Fruit fly (Drosophila melanogaster) whole organism, embryonic: ENCODE results near the gene nAChRalpha6.
A peak's percentile ranks its signal among the peaks of the same experiment; 100 is the strongest.

ENCODE experiments used
- Atf-2 ChIP-seq: fragments of 200-800 bp; sonication (Bioruptor generic); optimal IDR thresholded peaks from 2 replicates; lab custom pipeline; 2016; ENCODE audit warnings: missing biosample characterization, missing genetic modification characterization
- Atf6 ChIP-seq: fragments of 200-800 bp; sonication (Bioruptor generic); IDR thresholded peaks from 2 replicates; pipeline ENCODE4 v1.3.6; 2022; ENCODE audit warnings: missing biosample characterization, missing genetic modification characterization
- BEAF-32 ChIP-seq: fragments of 200-800 bp; sonication (Bioruptor generic); optimal IDR thresholded peaks from 3 replicates; lab custom pipeline; 2017; ENCODE audit warnings: missing biosample characterization, missing genetic modification characterization, mild to moderate bottlenecking, moderate library complexity, missing genetic modification reagents
- Bdp1 ChIP-seq: fragments of 200-800 bp; sonication (Bioruptor generic); optimal IDR thresholded peaks from 3 replicates; lab custom pipeline; 2016; ENCODE audit warnings: missing biosample characterization, missing genetic modification characterization
- CG13287 ChIP-seq: fragments of 200-800 bp; sonication (Bioruptor generic); IDR thresholded peaks from 2 replicates; pipeline ENCODE4 v1.3.6; 2022; ENCODE audit warnings: missing biosample characterization, missing genetic modification characterization; ENCODE audit not compliant: partially characterized antibody
- CG14667 ChIP-seq: fragments of 200-800 bp; sonication (Bioruptor generic); IDR thresholded peaks from 2 replicates; pipeline ENCODE4 v1.3.6; 2022; ENCODE audit warnings: missing biosample characterization, missing genetic modification characterization
- CG2199 ChIP-seq: fragments of 200-800 bp; sonication (Bioruptor generic); IDR thresholded peaks from 3 replicates; pipeline ENCODE4 v1.3.6; 2022; ENCODE audit warnings: missing biosample characterization, missing genetic modification characterization
- CG2875 ChIP-seq: fragments of 200-800 bp; sonication (Bioruptor generic); optimal IDR thresholded peaks from 2 replicates; lab custom pipeline; 2017; ENCODE audit warnings: missing biosample characterization, mild to moderate bottlenecking, missing genetic modification characterization, missing genetic modification reagents
- CG6254 ChIP-seq: fragments of 200-800 bp; sonication (Bioruptor generic); optimal IDR thresholded peaks from 3 replicates; lab custom pipeline; 2017; ENCODE audit warnings: mild to moderate bottlenecking, missing biosample characterization, missing genetic modification reagents, missing genetic modification characterization
- CG6683 ChIP-seq: fragments of 200-800 bp; sonication (Bioruptor generic); optimal IDR thresholded peaks from 2 replicates; lab custom pipeline; 2017; ENCODE audit warnings: missing biosample characterization, mild to moderate bottlenecking, missing genetic modification characterization, missing genetic modification reagents
- CG7271 ChIP-seq: fragments of 200-800 bp; sonication (Bioruptor generic); optimal IDR thresholded peaks from 2 replicates; lab custom pipeline; 2018; ENCODE audit warnings: missing biosample characterization, mild to moderate bottlenecking, missing genetic modification characterization, moderate library complexity
- CG9437 ChIP-seq: fragments of 200-800 bp; sonication (Bioruptor generic); optimal IDR thresholded peaks from 2 replicates; lab custom pipeline; 2018; ENCODE audit warnings: missing biosample characterization, mild to moderate bottlenecking, missing genetic modification characterization
- CG9727 ChIP-seq: fragments of 200-800 bp; sonication (Bioruptor generic); optimal IDR thresholded peaks from 3 replicates; lab custom pipeline; 2017; ENCODE audit warnings: missing biosample characterization, mild to moderate bottlenecking, missing genetic modification characterization
- CrebB ChIP-seq: fragments of 200-800 bp; sonication (Bioruptor generic); optimal IDR thresholded peaks from 3 replicates; lab custom pipeline; 2018; ENCODE audit warnings: missing biosample characterization, mild to moderate bottlenecking, missing genetic modification characterization
- E2f1 ChIP-seq: fragments of 200-800 bp; sonication (Bioruptor generic); IDR thresholded peaks from 2 replicates; pipeline ENCODE4 v1.3.6; 2022; ENCODE audit warnings: missing biosample characterization, missing genetic modification characterization
- E2f2 ChIP-seq: fragments of 200-800 bp; sonication (Bioruptor generic); IDR thresholded peaks from 2 replicates; pipeline ENCODE4 v1.3.6; 2022; ENCODE audit warnings: missing biosample characterization, missing genetic modification characterization
- Gsc ChIP-seq: fragments of 200-800 bp; sonication (Bioruptor generic); IDR thresholded peaks from 2 replicates; pipeline ENCODE4 v1.3.6; 2022; ENCODE audit warnings: missing biosample characterization, missing genetic modification characterization
- HLH3B ChIP-seq: fragments of 200-800 bp; sonication (Bioruptor generic); IDR thresholded peaks from 2 replicates; pipeline ENCODE4 v1.3.6; 2022; ENCODE audit warnings: missing biosample characterization, missing genetic modification characterization
- Hr51 ChIP-seq, 2 experiments: fragments of 200-800 bp; sonication (Bioruptor generic); optimal IDR thresholded peaks; 2 replicates in 1 of 2; 3 replicates in 1 of 2; lab custom pipeline; 2016 to 2018; ENCODE audit warnings: missing biosample characterization in 2 of 2, missing genetic modification characterization in 2 of 2, mild to moderate bottlenecking in 1 of 2, moderate library complexity in 1 of 2
- MESR4 ChIP-seq: fragments of 200-800 bp; sonication (Bioruptor generic); optimal IDR thresholded peaks from 2 replicates; lab custom pipeline; 2018; ENCODE audit warnings: missing biosample characterization, mild to moderate bottlenecking, missing genetic modification characterization, moderate library complexity
- Max ChIP-seq: fragments of 200-800 bp; sonication (Bioruptor generic); optimal IDR thresholded peaks from 2 replicates; lab custom pipeline; 2016; ENCODE audit warnings: missing biosample characterization, mild to moderate bottlenecking, missing genetic modification characterization
- Optix ChIP-seq: fragments of 200-800 bp; sonication (Bioruptor generic); IDR thresholded peaks from 3 replicates; pipeline ENCODE4 v1.3.6; 2022; ENCODE audit warnings: missing biosample characterization, missing genetic modification characterization
- Sry-β ChIP-seq: fragments of 200-800 bp; sonication (Bioruptor generic); optimal IDR thresholded peaks from 2 replicates; lab custom pipeline; 2018; ENCODE audit warnings: missing biosample characterization, mild to moderate bottlenecking, missing genetic modification characterization, moderate library complexity
- Ssrp ChIP-seq: fragments of 200-800 bp; sonication (Bioruptor generic); optimal IDR thresholded peaks from 2 replicates; lab custom pipeline; 2018; ENCODE audit warnings: missing biosample characterization, mild to moderate bottlenecking, missing genetic modification characterization, moderate library complexity
- Stat92E ChIP-seq, 3 experiments: fragments of >200 bp in 2 of 3; fragments of 200-800 bp in 1 of 3; sonication (Bioruptor generic) in 1 of 3; optimal IDR thresholded peaks; 2 replicates each; lab custom pipeline; 2017 to 2019; ENCODE audit warnings: missing biosample characterization in 3 of 3, missing genetic modification characterization in 3 of 3, mild to moderate bottlenecking in 1 of 3, moderate library complexity in 1 of 3
- amos ChIP-seq: fragments of 200-800 bp; sonication (Bioruptor generic); IDR thresholded peaks from 2 replicates; pipeline ENCODE4 v1.3.6; 2022; ENCODE audit warnings: missing biosample characterization, missing genetic modification characterization; ENCODE audit not compliant: partially characterized antibody
- bowl ChIP-seq: fragments of 200-800 bp; sonication (Bioruptor generic); IDR thresholded peaks from 2 replicates; pipeline ENCODE4 v1.3.6; 2022; ENCODE audit warnings: missing biosample characterization, missing genetic modification characterization
- cato ChIP-seq: fragments of 200-800 bp; sonication (Bioruptor generic); optimal IDR thresholded peaks from 2 replicates; lab custom pipeline; 2016; ENCODE audit warnings: missing biosample characterization, missing genetic modification characterization, borderline replicate concordance
- chinmo ChIP-seq: fragments of 200-800 bp; sonication (Bioruptor generic); IDR thresholded peaks from 4 replicates; pipeline ENCODE4 v1.3.6; 2022; ENCODE audit warnings: missing biosample characterization, missing genetic modification characterization; ENCODE audit not compliant: partially characterized antibody
- chm ChIP-seq: fragments of 200-800 bp; sonication (Bioruptor generic); IDR thresholded peaks from 2 replicates; pipeline ENCODE4 v1.3.6; 2022; ENCODE audit warnings: missing biosample characterization, missing genetic modification characterization
- dmrt99B ChIP-seq: fragments of 200-800 bp; sonication (Bioruptor generic); optimal IDR thresholded peaks from 2 replicates; lab custom pipeline; 2018; ENCODE audit warnings: missing biosample characterization, mild to moderate bottlenecking, missing genetic modification characterization, moderate library complexity
- emc ChIP-seq: fragments of 200-800 bp; sonication (Bioruptor generic); optimal IDR thresholded peaks from 2 replicates; lab custom pipeline; 2016; ENCODE audit warnings: missing biosample characterization, missing genetic modification characterization
- fd96Cb ChIP-seq: fragments of 200-800 bp; sonication (Bioruptor generic); optimal IDR thresholded peaks from 2 replicates; lab custom pipeline; 2018; ENCODE audit warnings: missing biosample characterization, mild to moderate bottlenecking, missing genetic modification characterization, moderate library complexity
- hbn ChIP-seq: fragments of 200-800 bp; sonication (Bioruptor generic); IDR thresholded peaks from 2 replicates; pipeline ENCODE4 v1.3.6; 2022; ENCODE audit warnings: missing biosample characterization, missing genetic modification characterization; ENCODE audit not compliant: partially characterized antibody
- lab ChIP-seq: fragments of 200-800 bp; sonication (Bioruptor generic); optimal IDR thresholded peaks from 3 replicates; lab custom pipeline; 2017; ENCODE audit warnings: missing biosample characterization, missing genetic modification characterization, mild to moderate bottlenecking, moderate library complexity, missing genetic modification reagents
- maf-S ChIP-seq: fragments of 200-800 bp; sonication (Bioruptor generic); optimal IDR thresholded peaks from 2 replicates; lab custom pipeline; 2016; ENCODE audit warnings: missing biosample characterization, missing genetic modification characterization
- nerfin-1 ChIP-seq: fragments of 200-800 bp; sonication (Bioruptor generic); optimal IDR thresholded peaks from 3 replicates; lab custom pipeline; 2019; ENCODE audit warnings: missing biosample characterization, mild to moderate bottlenecking, missing genetic modification characterization, moderate library complexity
- nerfin-2 ChIP-seq: fragments of 200-800 bp; sonication (Bioruptor generic); IDR thresholded peaks from 2 replicates; pipeline ENCODE4 v1.3.6; 2022; ENCODE audit warnings: missing biosample characterization, missing genetic modification characterization; ENCODE audit not compliant: partially characterized antibody
- org-1 ChIP-seq: fragments of 200-800 bp; sonication (Bioruptor generic); optimal IDR thresholded peaks from 2 replicates; lab custom pipeline; 2017; ENCODE audit warnings: missing biosample characterization, missing genetic modification characterization
- pros ChIP-seq: fragments of 200-800 bp; sonication (Bioruptor generic); optimal IDR thresholded peaks from 3 replicates; lab custom pipeline; 2019; ENCODE audit warnings: missing biosample characterization, mild to moderate bottlenecking, missing genetic modification characterization, moderate library complexity
- sd ChIP-seq: fragments of 200-800 bp; sonication (Bioruptor generic); optimal IDR thresholded peaks from 3 replicates; lab custom pipeline; 2018; ENCODE audit warnings: missing biosample characterization, mild to moderate bottlenecking, missing genetic modification characterization, moderate library complexity
- seq ChIP-seq: fragments of 200-800 bp; sonication (Bioruptor generic); IDR thresholded peaks from 2 replicates; pipeline ENCODE4 v1.3.6; 2022; ENCODE audit warnings: missing biosample characterization, missing genetic modification characterization
- slbo ChIP-seq: fragments of 200-800 bp; sonication (Bioruptor generic); IDR thresholded peaks from 2 replicates; pipeline ENCODE4 v1.3.6; 2022; ENCODE audit warnings: missing biosample characterization, missing genetic modification characterization
- toy ChIP-seq: fragments of 200-800 bp; sonication (Bioruptor generic); IDR thresholded peaks from 2 replicates; pipeline ENCODE4 v1.3.6; 2022; ENCODE audit warnings: missing biosample characterization, missing genetic modification characterization
- tup ChIP-seq: fragments of 200-800 bp; sonication (Bioruptor generic); optimal IDR thresholded peaks from 2 replicates; lab custom pipeline; 2016; ENCODE audit warnings: missing biosample characterization, mild to moderate bottlenecking, missing genetic modification characterization, moderate library complexity
- tx ChIP-seq: fragments of 200-800 bp; sonication (Bioruptor generic); optimal IDR thresholded peaks from 2 replicates; lab custom pipeline; 2016; ENCODE audit warnings: missing biosample characterization, missing genetic modification characterization
- vnd ChIP-seq: fragments of 200-800 bp; sonication (Bioruptor generic); IDR thresholded peaks from 3 replicates; pipeline ENCODE4 v1.3.6; 2022; ENCODE audit warnings: missing biosample characterization, missing genetic modification characterization; ENCODE audit not compliant: partially characterized antibody
- zen ChIP-seq: fragments of 200-800 bp; sonication (Bioruptor generic); optimal IDR thresholded peaks from 3 replicates; lab custom pipeline; 2018; ENCODE audit warnings: missing biosample characterization, mild to moderate bottlenecking, missing genetic modification characterization, moderate library complexity
- zfh2 ChIP-seq: fragments of 200-800 bp; sonication (Bioruptor generic); optimal IDR thresholded peaks from 2 replicates; lab custom pipeline; 2016; ENCODE audit warnings: missing biosample characterization, missing genetic modification characterization

The nAChRalpha6 gene

DNA sequence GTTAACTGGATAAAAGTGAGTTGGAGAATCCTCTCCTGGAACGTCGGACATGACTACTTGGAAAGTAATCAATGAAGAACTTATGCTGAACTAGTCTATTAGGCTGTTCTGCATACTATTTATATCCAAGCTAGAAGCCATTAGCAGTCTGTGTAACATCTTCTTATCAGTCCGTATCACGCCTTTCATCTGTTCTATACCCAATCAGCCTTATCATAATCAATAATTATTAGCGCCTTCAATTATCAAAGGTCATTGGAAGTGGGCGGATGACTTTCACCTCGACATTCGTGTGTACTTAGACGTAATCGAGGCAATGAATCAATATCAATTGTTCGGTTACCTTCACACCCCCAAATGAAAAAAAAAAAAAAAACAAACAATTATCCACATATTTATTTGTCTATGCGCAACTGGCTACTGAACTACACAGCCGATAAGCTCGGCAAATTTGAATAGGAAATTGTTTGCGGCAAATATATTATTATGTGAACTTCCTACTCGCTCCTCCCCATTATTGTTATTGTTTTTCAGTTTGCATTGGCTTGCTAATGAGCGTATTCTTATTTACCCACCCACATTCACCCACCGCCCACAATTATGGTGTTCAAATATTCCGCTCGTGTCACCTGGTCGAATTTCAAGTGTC lies 110.9 kb downstream of the nAChRalpha6 start, which contains the start of the genes ppk11 and ppk16 (continued):
- TF ChIP-seq CG6683 (GFP tag; lab: Kevin White, UChicago) (no peak), zfh2 (GFP tag; lab: Kevin White, UChicago) (no peak), zen (tag; lab: Kevin White, UChicago) (no peak), emc (no peak), Gsc (GFP tag; lab: Robert Waterston, UW) (no peak), Ssrp (tag; lab: Kevin White, UChicago) (no peak), slbo (GFP tag; lab: Robert Waterston, UW) (no peak), toy (GFP tag; lab: Robert Waterston, UW) (no peak; the same call in 1 of the 2 replicates), CG9437 (GFP tag; lab: Kevin White, UChicago) (no peak), nerfin-1 (no peak), E2f2 (GFP tag; lab: Robert Waterston, UW) (0 out of 2 replicates have a peak, but pooled peaks have one; percentile 20), fd96Cb (peak; percentile 15), Bdp1 (GFP tag; lab: Kevin White, UChicago) (no peak), CrebB (tag; lab: Kevin White, UChicago) (no peak), Hr51 (GFP tag; optimal IDR thresholded peaks at IDR 0.05; lab: Kevin White, UChicago) (no peak), nerfin-2 (GFP tag; lab: Robert Waterston, UW) (no peak), pros (GFP tag; lab: Kevin White, UChicago) (no peak), BEAF-32 (GFP tag; lab: Kevin White, UChicago) (no peak), Stat92E (GFP tag; optimal IDR thresholded peaks at IDR 0.05; lab: Kevin White, UChicago) (no peak), Optix (GFP tag; lab: Robert Waterston, UW) (no peak), cato (no peak), bowl (GFP tag; lab: Robert Waterston, UW) (no peak), amos (GFP tag; lab: Robert Waterston, UW) (no peak), CG2199 (no peak), dmrt99B (tag; lab: Kevin White, UChicago) (no peak), tx (GFP tag; lab: Kevin White, UChicago) (no peak), sd (tag; lab: Kevin White, UChicago) (no peak), E2f1 (no peak), vnd (no peak), tup (GFP tag; lab: Kevin White, UChicago) (no peak), chm (GFP tag; lab: Robert Waterston, UW) (no peak), CG9727 (GFP tag; lab: Kevin White, UChicago) (peak; percentile 49), seq (GFP tag; lab: Robert Waterston, UW) (peak; percentile 24; the same call in 1 of the 2 replicates), HLH3B (GFP tag; lab: Robert Waterston, UW) (no peak), CG7271 (tag; lab: Kevin White, UChicago) (no peak), Atf-2 (no peak), lab (GFP tag; lab: Kevin White, UChicago) (peak; percentile 64), CG2875 (GFP tag; lab: Kevin White, UChicago) (peak; percentile 47), CG6254 (GFP tag; lab: Kevin White, UChicago) (no peak), Sry-β (no peak), CG14667 (no peak), org-1 (GFP tag; lab: Kevin White, UChicago) (peak; percentile 23), MESR4 (no peak), hbn (GFP tag; lab: Robert Waterston, UW) (no peak), chinmo (no peak), Atf6 (GFP tag; lab: Robert Waterston, UW) (no peak; the same call in 1 of the 2 replicates), maf-S (GFP tag; lab: Kevin White, UChicago) (peak; percentile 2), Max (GFP tag; lab: Kevin White, UChicago) (no peak), CG13287 (GFP tag; lab: Robert Waterston, UW) (no peak)
